Fruit fly (Drosophila melanogaster) whole organism, wandering third instar larva: ENCODE measurements around the gene Sdic1.

Experiments
- Abd-B ChIP-seq: fragments of >200 bp; optimal IDR thresholded peaks from 2 replicates; lab custom pipeline; 2017; ENCODE audit warnings: missing biosample characterization, missing genetic modification characterization
- CG9705 ChIP-seq: fragments of 200-800 bp; sonication (Bioruptor generic); optimal IDR thresholded peaks from 2 replicates; lab custom pipeline; 2018; ENCODE audit warnings: missing biosample characterization, mild to moderate bottlenecking, missing genetic modification characterization
- Dfd ChIP-seq: fragments of >200 bp; optimal IDR thresholded peaks from 2 replicates; lab custom pipeline; 2017; ENCODE audit warnings: missing biosample characterization, missing genetic modification characterization
- Dif ChIP-seq: fragments of 200-275, 200-300 bp; sonication (Bioruptor generic); optimal IDR thresholded peaks from 2 replicates; lab custom pipeline; 2018; ENCODE audit warnings: missing biosample characterization, missing genetic modification characterization; ENCODE audit not compliant: partially characterized antibody
- GATAd ChIP-seq: sonication (Bioruptor generic); optimal IDR thresholded peaks from 2 replicates; lab custom pipeline; 2016; ENCODE audit warnings: missing biosample characterization, missing genetic modification characterization
- HLH106 ChIP-seq: fragments of 200-800 bp; optimal IDR thresholded peaks from 3 replicates; lab custom pipeline; 2019; ENCODE audit warnings: missing biosample characterization, mild to moderate bottlenecking, missing genetic modification characterization, moderate library complexity
- Hnf4 ChIP-seq: fragments of 200-800 bp; sonication (Bioruptor generic); optimal IDR thresholded peaks from 2 replicates; lab custom pipeline; 2016; ENCODE audit warnings: missing biosample characterization, mild to moderate bottlenecking, missing genetic modification characterization
- Hr78 ChIP-seq: fragments of >200 bp; optimal IDR thresholded peaks from 2 replicates; lab custom pipeline; 2017; ENCODE audit warnings: missing biosample characterization, missing genetic modification characterization
- Hr83 ChIP-seq: fragments of 200-300 bp; sonication (Bioruptor generic); optimal IDR thresholded peaks from 2 replicates; lab custom pipeline; 2016; ENCODE audit warnings: missing biosample characterization, mild to moderate bottlenecking, missing genetic modification characterization, moderate library complexity; ENCODE audit not compliant: poor library complexity, severe bottlenecking
- Jra ChIP-seq: sonication (Bioruptor generic); optimal IDR thresholded peaks from 2 replicates; lab custom pipeline; 2016; ENCODE audit warnings: missing biosample characterization, missing genetic modification characterization
- Mio ChIP-seq: sonication (Bioruptor generic); optimal IDR thresholded peaks from 2 replicates; lab custom pipeline; 2016; ENCODE audit warnings: missing biosample characterization, missing genetic modification characterization
- OdsH ChIP-seq: fragments of 200-800 bp; sonication (Bioruptor generic); optimal IDR thresholded peaks from 2 replicates; lab custom pipeline; 2016; ENCODE audit warnings: missing biosample characterization, mild to moderate bottlenecking, missing genetic modification characterization
- Rel ChIP-seq, 2 experiments: fragments of 200-800 bp; sonication (Bioruptor generic) in 1 of 2; optimal IDR thresholded peaks; 2 replicates in 1 of 2; 3 replicates in 1 of 2; lab custom pipeline; 2016 to 2019; ENCODE audit warnings: mild to moderate bottlenecking in 2 of 2, missing biosample characterization in 2 of 2, missing genetic modification characterization in 2 of 2, moderate library complexity in 1 of 2
- Sp1 ChIP-seq: fragments of 200-800 bp; sonication (Bioruptor generic); optimal IDR thresholded peaks from 3 replicates; lab custom pipeline; 2019; ENCODE audit warnings: missing biosample characterization, mild to moderate bottlenecking, missing genetic modification characterization, moderate library complexity
- brk ChIP-seq: fragments of 200-800 bp; sonication (Bioruptor generic); optimal IDR thresholded peaks from 2 replicates; lab custom pipeline; 2016; ENCODE audit warnings: missing biosample characterization, mild to moderate bottlenecking, missing genetic modification characterization
- dl ChIP-seq, 2 experiments: fragments of 175-275, 200-275 bp in 1 of 2; fragments of 200-275 bp in 1 of 2; sonication (Bioruptor generic); optimal IDR thresholded peaks; lab custom pipeline; 2018; ENCODE audit warnings: mild to moderate bottlenecking in 2 of 2, missing biosample characterization in 2 of 2, missing genetic modification characterization in 2 of 2, moderate library complexity in 2 of 2; ENCODE audit not compliant: partially characterized antibody in 2 of 2, insufficient read depth in 1 of 2
- dsf ChIP-seq: sonication (Bioruptor generic); optimal IDR thresholded peaks from 2 replicates; lab custom pipeline; 2016; ENCODE audit warnings: missing biosample characterization, missing genetic modification characterization, borderline replicate concordance
- foxo ChIP-seq, 2 experiments: fragments of 200-800 bp; sonication (Bioruptor generic); optimal IDR thresholded peaks; 2 replicates in 1 of 2; 3 replicates in 1 of 2; lab custom pipeline; 2016 to 2017; ENCODE audit warnings: missing biosample characterization in 2 of 2, missing genetic modification characterization in 2 of 2
- h ChIP-seq: fragments of 200-800 bp; sonication (Bioruptor generic); optimal IDR thresholded peaks from 3 replicates; lab custom pipeline; 2016; ENCODE audit warnings: missing biosample characterization, mild to moderate bottlenecking, missing genetic modification characterization
- jim ChIP-seq: fragments of 175-275, 200-325 bp; sonication (Bioruptor generic); optimal IDR thresholded peaks from 2 replicates; lab custom pipeline; 2016; ENCODE audit warnings: missing biosample characterization, mild to moderate bottlenecking, missing genetic modification characterization
- psq ChIP-seq: fragments of 200-800 bp; sonication (Bioruptor generic); optimal IDR thresholded peaks from 3 replicates; lab custom pipeline; 2017; ENCODE audit warnings: missing biosample characterization, mild to moderate bottlenecking, missing genetic modification characterization, moderate library complexity
- rgr ChIP-seq: fragments of 200-800 bp; sonication (Bioruptor generic); optimal IDR thresholded peaks from 3 replicates; lab custom pipeline; 2016; ENCODE audit warnings: missing biosample characterization, mild to moderate bottlenecking, missing genetic modification characterization
- sage ChIP-seq: fragments of 200-800 bp; sonication (Bioruptor generic); optimal IDR thresholded peaks from 2 replicates; lab custom pipeline; 2016; ENCODE audit warnings: missing biosample characterization, mild to moderate bottlenecking, missing genetic modification characterization
- tai ChIP-seq: sonication (Bioruptor generic); optimal IDR thresholded peaks from 2 replicates; lab custom pipeline; 2016; ENCODE audit warnings: missing biosample characterization, missing genetic modification characterization
- usp ChIP-seq: fragments of >200 bp; optimal IDR thresholded peaks from 2 replicates; lab custom pipeline; 2017; ENCODE audit warnings: missing biosample characterization, missing genetic modification characterization
- woc ChIP-seq: sonication (Bioruptor generic); optimal IDR thresholded peaks from 2 replicates; lab custom pipeline; 2016; ENCODE audit warnings: missing biosample characterization, mild to moderate bottlenecking, missing genetic modification characterization

The Sdic1 gene

dm6 chrX:20173464-20173995, 4.9 kb downstream of the Sdic1 start, which contains the start of gene AnxB10 (continued):
- TF ChIP-seq Dfd, result no peak
- peak; percentile 90 for TF ChIP-seq OdsH (GFP tag; lab: Kevin White, UChicago)
- TF ChIP-seq foxo (GFP tag; optimal IDR thresholded peaks at IDR 0.05; lab: Kevin White, UChicago), result peak; percentile 46 to 91
- TF ChIP-seq GATAd, result peak; percentile 6
- peak; percentile 72 for TF ChIP-seq Jra

dm6 chrX:20169898-20170297, 8.5 kb downstream of the Sdic1 start, which contains the start of the genes CG9581 and CG9578:
Gene CG9581 (minus strand): TSS chrX:20169981.
Gene CG9578 (plus strand): TSS chrX:20170222.
- TF ChIP-seq Jra (peak; percentile 4), CG9705 (GFP tag; lab: Kevin White, UChicago) (peak; percentile 26), h (GFP tag; lab: Kevin White, UChicago) (peak; percentile 21), Hnf4 (GFP tag; lab: Kevin White, UChicago) (peak; percentile 45), Dif (no peak), jim (GFP tag; lab: Kevin White, UChicago) (no peak), woc (GFP tag; lab: Kevin White, UChicago) (peak; percentile 16), Hr78 (GFP tag; lab: Kevin White, UChicago) (no peak), Rel (GFP tag; optimal IDR thresholded peaks at IDR 0.05; lab: Kevin White, UChicago) (no peak), Rel (tag; optimal IDR thresholded peaks at IDR 0.05; lab: Kevin White, UChicago) (peak; percentile 13), rgr (no peak), HLH106 (tag; lab: Kevin White, UChicago) (peak; percentile 55), Abd-B (GFP tag; lab: Kevin White, UChicago) (no peak), usp (no peak)

- TF ChIP-seq tai (GFP tag; lab: Kevin White, UChicago) (no peak), Mio (no peak), psq (GFP tag; lab: Kevin White, UChicago) (no peak), h (GFP tag; lab: Kevin White, UChicago) (no peak), brk (no peak), Sp1 (GFP tag; lab: Kevin White, UChicago) (peak; percentile 23), sage (GFP tag; lab: Kevin White, UChicago) (no peak), Rel (GFP tag; optimal IDR thresholded peaks at IDR 0.05; lab: Kevin White, UChicago) (no peak), Rel (tag; optimal IDR thresholded peaks at IDR 0.05; lab: Kevin White, UChicago) (peak; percentile 18), GATAd (peak; percentile 83), Hnf4 (GFP tag; lab: Kevin White, UChicago) (peak; percentile 87), dsf (GFP tag; lab: Kevin White, UChicago) (no peak), rgr (no peak), jim (GFP tag; lab: Kevin White, UChicago) (no peak)
- TF ChIP-seq, all 38 proteins: peak for 4
Observed at dm6 chrX:20166484-20167038, 11.9 kb downstream of the Sdic1 start, which contains the start of gene CG9577. Gene CG9577 (plus strand): TSS chrX:20166673.

DNA sequence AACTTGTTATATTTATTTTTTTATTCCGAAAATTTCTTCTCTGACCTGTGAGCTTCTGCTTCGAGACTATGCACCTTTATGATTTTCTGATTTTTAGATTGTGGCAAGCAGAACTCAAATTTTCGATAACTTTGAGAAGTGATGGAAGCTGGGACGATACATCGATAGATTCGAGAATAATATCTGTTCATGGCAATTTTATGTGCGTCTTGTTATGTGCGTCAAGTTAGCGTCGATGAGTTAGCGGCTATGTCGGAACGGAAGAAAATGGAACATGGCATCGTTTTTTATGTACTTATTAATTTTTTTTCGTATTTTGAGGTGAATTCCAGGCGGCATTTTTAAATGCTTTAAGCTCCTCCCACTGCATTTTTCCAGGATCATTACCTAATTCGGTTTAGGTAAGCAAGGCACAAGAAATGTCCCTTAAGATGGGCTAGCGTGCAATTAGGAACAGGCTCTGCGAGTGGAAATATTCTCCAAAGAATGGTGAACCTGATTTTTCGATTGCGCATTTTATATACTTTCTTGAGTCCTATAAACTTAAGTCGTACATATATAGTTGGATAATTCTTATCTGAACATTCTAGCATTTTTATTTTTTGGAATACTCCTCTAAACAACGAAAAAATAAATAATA, 12.5 kb downstream of the Sdic1 start, which contains the start of gene Phf7:
TSS of gene Phf7 (minus strand) at position 58 of the 640 bp plus-strand sequence.
- TF ChIP-seq Hr83 (GFP tag; lab: Kevin White, UChicago), result no peak
- peak; percentile 23 for TF ChIP-seq Hnf4 (GFP tag; lab: Kevin White, UChicago)
- TF ChIP-seq usp, result no peak
- no peak for TF ChIP-seq Rel (GFP tag; optimal IDR thresholded peaks at IDR 0.05; lab: Kevin White, UChicago)
- TF ChIP-seq Rel (tag; optimal IDR thresholded peaks at IDR 0.05; lab: Kevin White, UChicago), result peak; percentile 2
- TF ChIP-seq woc (GFP tag; lab: Kevin White, UChicago), result peak; percentile 50
- TF ChIP-seq Sp1 (GFP tag; lab: Kevin White, UChicago), result no peak
- TF ChIP-seq tai (GFP tag; lab: Kevin White, UChicago), result no peak

DNA sequence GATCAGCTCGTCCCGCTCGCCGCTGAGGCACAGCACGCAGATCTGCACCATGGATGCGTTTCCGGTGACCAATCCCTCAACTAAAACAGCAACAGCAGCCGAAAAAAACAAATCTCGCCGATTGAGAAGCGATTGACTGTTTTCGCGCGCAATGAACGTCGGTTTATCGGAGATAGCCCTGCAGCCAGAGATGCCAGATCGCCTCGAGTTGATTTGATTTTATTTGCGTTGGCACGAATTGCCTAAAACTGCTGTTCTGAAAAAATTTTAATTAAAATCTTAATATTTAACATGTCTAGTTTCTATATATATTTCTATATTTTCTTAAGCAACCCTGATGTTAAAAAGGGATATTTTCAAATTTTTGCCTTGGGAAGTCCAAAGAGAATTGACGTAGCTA, 15.9 kb downstream of the Sdic1 start:
- TF ChIP-seq dl (GFP tag; optimal IDR thresholded peaks at IDR 0.05; lab: Kevin White, UChicago; ENCODE audit: insufficient read depth in 1 of 2, partially characterized antibody in 2 of 2), result no peak
- no peak for TF ChIP-seq Sp1 (GFP tag; lab: Kevin White, UChicago)
- peak in 1 of 2 experiments; percentile 5 for TF ChIP-seq foxo (GFP tag; optimal IDR thresholded peaks at IDR 0.05; lab: Kevin White, UChicago)
- TF ChIP-seq OdsH (GFP tag; lab: Kevin White, UChicago), result no peak
- no peak for TF ChIP-seq tai (GFP tag; lab: Kevin White, UChicago)
- peak; percentile 21 for TF ChIP-seq HLH106 (tag; lab: Kevin White, UChicago)
- no peak for TF ChIP-seq Hr83 (GFP tag; lab: Kevin White, UChicago)
